Fruit fly (Drosophila melanogaster) whole organism, embryonic: Measurements from ENCODE around the gene CG34008.

ENCODE experiments used
- CG42726 ChIP-seq: fragments of 200-800 bp; sonication (Bioruptor generic); IDR thresholded peaks from 2 replicates; pipeline ENCODE4 v1.3.6; 2022; ENCODE audit warnings: missing biosample characterization, missing genetic modification characterization; ENCODE audit not compliant: partially characterized antibody
- exex ChIP-seq: fragments of 200-800 bp; sonication (Bioruptor generic); optimal IDR thresholded peaks from 4 replicates; lab custom pipeline; 2018; ENCODE audit warnings: missing biosample characterization, mild to moderate bottlenecking, missing genetic modification characterization, moderate library complexity
- fru ChIP-seq: fragments of >200 bp; optimal IDR thresholded peaks from 2 replicates; lab custom pipeline; 2017
- h ChIP-seq: fragments of >200 bp; optimal IDR thresholded peaks from 2 replicates; lab custom pipeline; 2017
- tx ChIP-seq: fragments of 200-800 bp; sonication (Bioruptor generic); optimal IDR thresholded peaks from 2 replicates; lab custom pipeline; 2016; ENCODE audit warnings: missing biosample characterization, missing genetic modification characterization
- zfh2 ChIP-seq: fragments of 200-800 bp; sonication (Bioruptor generic); optimal IDR thresholded peaks from 2 replicates; lab custom pipeline; 2016; ENCODE audit warnings: missing biosample characterization, missing genetic modification characterization

DNA sequence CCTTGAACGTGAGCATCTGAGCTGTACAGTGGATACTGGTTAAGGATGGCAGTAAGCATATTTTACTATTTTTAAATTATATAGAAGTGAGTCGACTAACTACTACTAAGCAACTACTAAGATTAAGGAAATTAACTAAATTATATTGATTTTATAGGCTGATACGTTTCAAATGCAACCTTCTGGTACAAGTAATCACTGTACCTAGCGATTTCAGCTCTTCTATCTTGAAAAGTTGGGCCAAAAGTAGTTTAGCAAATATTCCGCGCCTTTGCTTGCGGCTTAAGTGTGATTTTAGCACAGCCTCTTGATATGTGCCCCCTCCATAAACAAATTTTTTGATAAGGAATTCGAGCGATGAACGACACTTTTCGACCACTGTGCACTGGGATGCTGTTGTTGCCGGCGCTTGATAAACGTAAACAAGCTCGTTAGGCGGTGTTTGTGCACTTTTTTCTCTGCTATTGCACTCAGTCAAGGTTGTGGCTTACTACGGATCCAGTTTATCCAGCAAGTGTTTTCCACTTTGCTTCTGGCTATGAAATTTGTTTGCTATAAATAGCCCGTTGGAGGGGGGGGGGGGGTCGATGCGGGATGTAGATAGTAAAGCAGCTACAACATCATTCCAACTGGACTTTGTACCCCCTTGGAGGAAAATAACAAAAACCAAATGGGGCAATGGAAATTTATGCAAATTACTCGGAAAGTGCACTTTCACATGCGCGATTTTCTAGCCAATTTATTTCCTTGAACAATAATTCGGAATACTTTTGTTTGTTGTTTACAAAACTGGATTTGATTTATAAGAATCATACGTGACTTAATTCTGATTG is 24.8 kb downstream of the CG34008 start:
- TF ChIP-seq h (lab: Kevin White, UChicago) (no peak), exex (tag; lab: Kevin White, UChicago) (no peak), zfh2 (peak; percentile 66), fru (no peak), CG42726 (no peak), tx (GFP tag; lab: Kevin White, UChicago) (no peak)
